Fruit fly (Drosophila melanogaster) whole organism, embryonic: ENCODE data around the gene CG4968.
A peak's percentile ranks its signal among the peaks of the same experiment; 100 is the strongest.

Source experiments
- Atf-2 ChIP-seq: fragments of 200-800 bp; sonication (Bioruptor generic); optimal IDR thresholded peaks from 2 replicates; lab custom pipeline; 2016; ENCODE audit warnings: missing biosample characterization, missing genetic modification characterization
- Atf3 ChIP-seq: fragments of 200-800 bp; sonication (Bioruptor generic); optimal IDR thresholded peaks from 3 replicates; lab custom pipeline; 2016; ENCODE audit warnings: missing biosample characterization, missing genetic modification characterization
- CG10462 ChIP-seq: fragments of 200-800 bp; sonication (Bioruptor generic); optimal IDR thresholded peaks from 2 replicates; lab custom pipeline; 2016; ENCODE audit warnings: missing biosample characterization, missing genetic modification characterization
- CG10654 ChIP-seq: fragments of 200-800 bp; sonication (Bioruptor generic); optimal IDR thresholded peaks from 2 replicates; lab custom pipeline; 2016; ENCODE audit warnings: missing biosample characterization, missing genetic modification characterization
- CG11093 ChIP-seq: fragments of 200-800 bp; sonication (Bioruptor generic); IDR thresholded peaks from 3 replicates; pipeline ENCODE4 v1.3.6; 2022; ENCODE audit warnings: missing biosample characterization, missing genetic modification characterization
- CG12071 ChIP-seq: fragments of 200-800 bp; sonication (Bioruptor generic); optimal IDR thresholded peaks from 3 replicates; lab custom pipeline; 2018; ENCODE audit warnings: missing biosample characterization, mild to moderate bottlenecking, missing genetic modification characterization
- CG1233 ChIP-seq: fragments of 200-800 bp; sonication (Bioruptor generic); optimal IDR thresholded peaks from 4 replicates; lab custom pipeline; 2018; ENCODE audit warnings: missing biosample characterization, mild to moderate bottlenecking, missing genetic modification characterization
- CG14014 ChIP-seq: fragments of 200-800 bp; sonication (Bioruptor generic); IDR thresholded peaks from 2 replicates; pipeline ENCODE4 v1.3.6; 2022; ENCODE audit warnings: missing biosample characterization, missing genetic modification characterization
- CG14860 ChIP-seq: fragments of 200-800 bp; sonication (Bioruptor generic); IDR thresholded peaks from 3 replicates; pipeline ENCODE4 v1.3.6; 2022; ENCODE audit warnings: missing biosample characterization, missing genetic modification characterization; ENCODE audit not compliant: partially characterized antibody
- CG17829 ChIP-seq: fragments of 200-800 bp; optimal IDR thresholded peaks from 2 replicates; lab custom pipeline; 2019; ENCODE audit warnings: missing biosample characterization, mild to moderate bottlenecking, missing genetic modification characterization, moderate library complexity
- CG1832 ChIP-seq: fragments of 200-800 bp; sonication (Bioruptor generic); optimal IDR thresholded peaks from 2 replicates; lab custom pipeline; 2017; ENCODE audit warnings: missing biosample characterization, mild to moderate bottlenecking, missing genetic modification characterization, inconsistent platforms
- CG2129 ChIP-seq: fragments of 200-800 bp; sonication (Bioruptor generic); IDR thresholded peaks from 2 replicates; pipeline ENCODE4 v1.3.6; 2022; ENCODE audit warnings: missing biosample characterization, missing genetic modification characterization; ENCODE audit not compliant: partially characterized antibody
- CG3281 ChIP-seq: fragments of 200-800 bp; sonication (Bioruptor generic); optimal IDR thresholded peaks from 3 replicates; lab custom pipeline; 2017; ENCODE audit warnings: missing biosample characterization, mild to moderate bottlenecking, missing genetic modification characterization
- CG3407 ChIP-seq: fragments of 200-800 bp; sonication (Bioruptor generic); optimal IDR thresholded peaks from 2 replicates; lab custom pipeline; 2018; ENCODE audit warnings: missing biosample characterization, mild to moderate bottlenecking, missing genetic modification characterization
- CG43689 ChIP-seq: fragments of 200-800 bp; sonication (Bioruptor generic); IDR thresholded peaks from 2 replicates; pipeline ENCODE4 v1.3.6; 2022; ENCODE audit warnings: missing biosample characterization, missing genetic modification characterization
- CG5953 ChIP-seq: fragments of 200-800 bp; sonication (Bioruptor generic); IDR thresholded peaks from 2 replicates; pipeline ENCODE4 v1.3.6; 2022; ENCODE audit warnings: missing biosample characterization, missing genetic modification characterization
- CG6654 ChIP-seq: fragments of 200-800 bp; sonication (Bioruptor generic); optimal IDR thresholded peaks from 2 replicates; lab custom pipeline; 2017; ENCODE audit warnings: missing biosample characterization, mild to moderate bottlenecking, missing genetic modification characterization
- CG7271 ChIP-seq: fragments of 200-800 bp; sonication (Bioruptor generic); optimal IDR thresholded peaks from 2 replicates; lab custom pipeline; 2018; ENCODE audit warnings: missing biosample characterization, mild to moderate bottlenecking, missing genetic modification characterization, moderate library complexity
- CG7745 ChIP-seq: fragments of 200-800 bp; sonication (Bioruptor generic); optimal IDR thresholded peaks from 2 replicates; lab custom pipeline; 2018; ENCODE audit warnings: missing biosample characterization, mild to moderate bottlenecking, missing genetic modification characterization, moderate library complexity
- CG7839 ChIP-seq: fragments of 200-800 bp; sonication (Bioruptor generic); optimal IDR thresholded peaks from 3 replicates; lab custom pipeline; 2018; ENCODE audit warnings: missing biosample characterization, mild to moderate bottlenecking, missing genetic modification characterization, moderate library complexity
- CG7928 ChIP-seq: fragments of 200-800 bp; sonication (Bioruptor generic); optimal IDR thresholded peaks from 2 replicates; lab custom pipeline; 2017; ENCODE audit warnings: missing biosample characterization, mild to moderate bottlenecking, missing genetic modification characterization
- CrebB ChIP-seq: fragments of 200-800 bp; sonication (Bioruptor generic); optimal IDR thresholded peaks from 3 replicates; lab custom pipeline; 2018; ENCODE audit warnings: missing biosample characterization, mild to moderate bottlenecking, missing genetic modification characterization
- D ChIP-seq, 2 experiments: fragments of 200-800 bp in 1 of 2; fragments of >200 bp in 1 of 2; sonication (Bioruptor generic) in 1 of 2; optimal IDR thresholded peaks; 2 replicates in 1 of 2; 3 replicates in 1 of 2; lab custom pipeline; 2017; ENCODE audit warnings: mild to moderate bottlenecking in 1 of 2, missing biosample characterization in 1 of 2, missing genetic modification characterization in 1 of 2, missing genetic modification reagents in 1 of 2
- Dbx ChIP-seq: fragments of 200-800 bp; sonication (Bioruptor generic); IDR thresholded peaks from 3 replicates; pipeline ENCODE4 v1.3.6; 2022; ENCODE audit warnings: missing biosample characterization, missing genetic modification characterization
- E2f1 ChIP-seq: fragments of 200-800 bp; sonication (Bioruptor generic); IDR thresholded peaks from 2 replicates; pipeline ENCODE4 v1.3.6; 2022; ENCODE audit warnings: missing biosample characterization, missing genetic modification characterization
- Fer1 ChIP-seq: fragments of 200-800 bp; sonication (Bioruptor generic); optimal IDR thresholded peaks from 2 replicates; lab custom pipeline; 2017; ENCODE audit warnings: missing biosample characterization, mild to moderate bottlenecking, missing genetic modification characterization
- Hmx ChIP-seq: fragments of 200-800 bp; sonication (Bioruptor generic); optimal IDR thresholded peaks from 2 replicates; lab custom pipeline; 2016; ENCODE audit warnings: missing biosample characterization, missing genetic modification characterization
- Hr3 ChIP-seq: fragments of 200-800 bp; sonication (Bioruptor generic); optimal IDR thresholded peaks from 3 replicates; lab custom pipeline; 2016; ENCODE audit warnings: missing biosample characterization, missing genetic modification characterization
- Optix ChIP-seq: fragments of 200-800 bp; sonication (Bioruptor generic); IDR thresholded peaks from 3 replicates; pipeline ENCODE4 v1.3.6; 2022; ENCODE audit warnings: missing biosample characterization, missing genetic modification characterization
- Rfx ChIP-seq: fragments of 200-800 bp; sonication (Bioruptor generic); IDR thresholded peaks from 2 replicates; pipeline ENCODE4 v1.3.6; 2022; ENCODE audit warnings: missing biosample characterization, missing genetic modification characterization
- amos ChIP-seq: fragments of 200-800 bp; sonication (Bioruptor generic); IDR thresholded peaks from 2 replicates; pipeline ENCODE4 v1.3.6; 2022; ENCODE audit warnings: missing biosample characterization, missing genetic modification characterization; ENCODE audit not compliant: partially characterized antibody
- az2 ChIP-seq: fragments of 200-800 bp; sonication (Bioruptor generic); optimal IDR thresholded peaks from 3 replicates; lab custom pipeline; 2016; ENCODE audit warnings: missing biosample characterization, missing genetic modification characterization
- bab2 ChIP-seq: fragments of 200-800 bp; sonication (Bioruptor generic); optimal IDR thresholded peaks from 2 replicates; lab custom pipeline; 2016; ENCODE audit warnings: missing biosample characterization, missing genetic modification characterization
- bcd ChIP-seq: fragments of 200-800 bp; sonication (Bioruptor generic); optimal IDR thresholded peaks from 2 replicates; lab custom pipeline; 2017; ENCODE audit warnings: missing biosample characterization, mild to moderate bottlenecking, missing genetic modification characterization
- corto ChIP-seq: fragments of 200-800 bp; sonication (Bioruptor generic); optimal IDR thresholded peaks from 2 replicates; lab custom pipeline; 2016; ENCODE audit warnings: missing biosample characterization, mild to moderate bottlenecking, missing genetic modification characterization, moderate library complexity
- crc ChIP-seq: fragments of 200-800 bp; sonication (Bioruptor generic); optimal IDR thresholded peaks from 2 replicates; lab custom pipeline; 2016; ENCODE audit warnings: missing biosample characterization, missing genetic modification characterization
- dpn ChIP-seq, 2 experiments: fragments of 200-800 bp; sonication (Bioruptor generic); optimal IDR thresholded peaks; 3 replicates each; lab custom pipeline; 2016; ENCODE audit warnings: missing biosample characterization in 2 of 2, missing genetic modification characterization in 2 of 2
- ham ChIP-seq: fragments of 200-800 bp; sonication (Bioruptor generic); IDR thresholded peaks from 2 replicates; pipeline ENCODE4 v1.3.6; 2022; ENCODE audit warnings: missing biosample characterization, missing genetic modification characterization
- hth ChIP-seq: fragments of >200 bp; optimal IDR thresholded peaks from 2 replicates; lab custom pipeline; 2017; ENCODE audit warnings: inconsistent platforms
- kni ChIP-seq: fragments of 200-800 bp; sonication (Bioruptor generic); optimal IDR thresholded peaks from 3 replicates; lab custom pipeline; 2017; ENCODE audit warnings: mild to moderate bottlenecking, missing biosample characterization, missing genetic modification reagents, missing genetic modification characterization
- knrl ChIP-seq: fragments of 200-800 bp; sonication (Bioruptor generic); IDR thresholded peaks from 3 replicates; pipeline ENCODE4 v1.3.6; 2022; ENCODE audit warnings: missing biosample characterization, missing genetic modification characterization; ENCODE audit not compliant: partially characterized antibody
- lilli ChIP-seq: fragments of 200-800 bp; sonication (Bioruptor generic); optimal IDR thresholded peaks from 3 replicates; lab custom pipeline; 2016; ENCODE audit warnings: missing biosample characterization, missing genetic modification characterization
- nau ChIP-seq: fragments of 200-800 bp; sonication (Bioruptor generic); optimal IDR thresholded peaks from 3 replicates; lab custom pipeline; 2017; ENCODE audit warnings: missing biosample characterization, mild to moderate bottlenecking, missing genetic modification characterization, missing genetic modification reagents
- nerfin-2 ChIP-seq: fragments of 200-800 bp; sonication (Bioruptor generic); IDR thresholded peaks from 2 replicates; pipeline ENCODE4 v1.3.6; 2022; ENCODE audit warnings: missing biosample characterization, missing genetic modification characterization; ENCODE audit not compliant: partially characterized antibody
- pros ChIP-seq: fragments of 200-800 bp; sonication (Bioruptor generic); optimal IDR thresholded peaks from 3 replicates; lab custom pipeline; 2019; ENCODE audit warnings: missing biosample characterization, mild to moderate bottlenecking, missing genetic modification characterization, moderate library complexity
- row ChIP-seq: fragments of 200-800 bp; sonication (Bioruptor generic); IDR thresholded peaks from 3 replicates; pipeline ENCODE4 v1.3.6; 2022; ENCODE audit warnings: missing biosample characterization, missing genetic modification characterization
- scrt ChIP-seq: fragments of 200-800 bp; sonication (Bioruptor generic); optimal IDR thresholded peaks from 2 replicates; lab custom pipeline; 2018; ENCODE audit warnings: missing biosample characterization, mild to moderate bottlenecking, missing genetic modification characterization, moderate library complexity
- sens-2 ChIP-seq: fragments of 200-800 bp; sonication (Bioruptor generic); IDR thresholded peaks from 2 replicates; pipeline ENCODE4 v1.3.6; 2022; ENCODE audit warnings: missing biosample characterization, missing genetic modification characterization
- wdn ChIP-seq: fragments of 200-800 bp; sonication (Bioruptor generic); IDR thresholded peaks from 2 replicates; pipeline ENCODE4 v1.3.6; 2022; ENCODE audit warnings: missing biosample characterization, missing genetic modification characterization
- wor ChIP-seq: fragments of 200-800 bp; sonication (Bioruptor generic); IDR thresholded peaks from 2 replicates; pipeline ENCODE4 v1.3.6; 2022; ENCODE audit warnings: missing biosample characterization, missing genetic modification characterization

Gene CG4968

dm6 chr2L:10334854-10335277 lies 28.1 kb downstream of the CG4968 start (continued):
- TF ChIP-seq CG7839 (tag; lab: Kevin White, UChicago) (peak; percentile 14), CG14860 (GFP tag; lab: Robert Waterston, UW) (no peak), CG10654 (GFP tag; lab: Kevin White, UChicago) (peak; percentile 14), CG43689 (GFP tag; lab: Robert Waterston, UW) (no peak), corto (GFP tag; lab: Kevin White, UChicago) (no peak), CG3407 (peak; percentile 60), crc (GFP tag; lab: Kevin White, UChicago) (no peak), CG3281 (GFP tag; lab: Kevin White, UChicago) (peak; percentile 76), lilli (peak; percentile 51), bab2 (GFP tag; lab: Kevin White, UChicago) (peak; percentile 10), Hmx (GFP tag; lab: Kevin White, UChicago) (no peak), pros (GFP tag; lab: Kevin White, UChicago) (peak; percentile 74), Rfx (peak; percentile 75), CG17829 (tag; lab: Kevin White, UChicago) (peak; percentile 63), CG1832 (GFP tag; lab: Kevin White, UChicago) (no peak), CG7745 (tag; lab: Kevin White, UChicago) (peak; percentile 66), Hr3 (peak; percentile 6), nerfin-2 (no peak), wor (GFP tag; lab: Robert Waterston, UW) (no peak), dpn (GFP tag; optimal IDR thresholded peaks at IDR 0.05; lab: Kevin White, UChicago) (peak; percentile 44 to 62), row (peak; percentile 70; the same call in 2 of the 3 replicates), Atf3 (no peak), wdn (0 out of 2 replicates have a peak, but pooled peaks have one; percentile 38), amos (GFP tag; lab: Robert Waterston, UW) (no peak; the same call in 1 of the 2 replicates), Dbx (peak; percentile 81; the same call in 2 of the 3 replicates), bcd (GFP tag; lab: Kevin White, UChicago) (no peak), CrebB (tag; lab: Kevin White, UChicago) (peak; percentile 89), nau (peak; percentile 85), CG10462 (no peak), CG12071 (no peak), knrl (GFP tag; lab: Robert Waterston, UW) (peak; percentile 12; the same call in 1 of the 3 replicates), ham (GFP tag; lab: Robert Waterston, UW) (no peak), Fer1 (peak; percentile 85), D (optimal IDR thresholded peaks at IDR 0.05; lab: Kevin White, UChicago) (peak; percentile 92), D (GFP tag; optimal IDR thresholded peaks at IDR 0.05; lab: Kevin White, UChicago) (peak; percentile 31), CG6654 (GFP tag; lab: Kevin White, UChicago) (no peak), CG11093 (GFP tag; lab: Robert Waterston, UW) (no peak), scrt (GFP tag; lab: Kevin White, UChicago) (peak; percentile 50), Atf-2 (GFP tag; lab: Kevin White, UChicago) (peak; percentile 41), CG1233 (GFP tag; lab: Kevin White, UChicago) (peak; percentile 74), CG7271 (tag; lab: Kevin White, UChicago) (no peak), CG14014 (GFP tag; lab: Robert Waterston, UW) (peak; percentile 56; the same call in 1 of the 2 replicates), hth (lab: Kevin White, UChicago) (no peak), CG7928 (GFP tag; lab: Kevin White, UChicago) (no peak), E2f1 (no peak), CG2129 (no peak), sens-2 (no peak), CG5953 (GFP tag; lab: Robert Waterston, UW) (0 out of 2 replicates have a peak, but pooled peaks have one; percentile 19), az2 (GFP tag; lab: Kevin White, UChicago) (no peak), kni (GFP tag; lab: Kevin White, UChicago) (peak; percentile 98), Optix (GFP tag; lab: Robert Waterston, UW) (no peak)
